Worm (Caenorhabditis elegans) whole organism, L2 larva: ENCODE data around the gene col-132.

Source experiments
- C34F6.9 ChIP-seq: fragments of 150-350 bp; optimal IDR thresholded peaks from 2 replicates; lab custom pipeline; 2014; ENCODE audit warnings: missing biosample characterization, missing genetic modification characterization
- F13H6.1 ChIP-seq: sonication (generic microtip); optimal IDR thresholded peaks from 2 replicates; lab custom pipeline; 2016; ENCODE audit warnings: missing genetic modification characterization, missing compliant biosample characterization
- R02D3.7 ChIP-seq: fragments of 150-350 bp; optimal IDR thresholded peaks from 2 replicates; lab custom pipeline; 2014; ENCODE audit warnings: missing biosample characterization, missing genetic modification characterization
- Y55F3AM.14 ChIP-seq: fragments of 200-800 bp; sonication (Bioruptor generic); optimal IDR thresholded peaks from 2 replicates; lab custom pipeline; 2018; ENCODE audit warnings: mild to moderate bottlenecking, missing genetic modification characterization, missing compliant biosample characterization
- ZK546.5 ChIP-seq: sonication (generic microtip); optimal IDR thresholded peaks from 2 replicates; lab custom pipeline; 2017; ENCODE audit warnings: missing biosample characterization, missing genetic modification characterization
- aly-2 ChIP-seq: fragments of 150-350 bp; optimal IDR thresholded peaks from 2 replicates; lab custom pipeline; 2014; ENCODE audit warnings: missing biosample characterization, missing genetic modification characterization
- ama-1 ChIP-seq: fragments of 150-350 bp; optimal IDR thresholded peaks from 2 replicates; lab custom pipeline; 2018; ENCODE audit warnings: inconsistent platforms
- blmp-1 ChIP-seq: sonication (generic microtip); optimal IDR thresholded peaks from 2 replicates; lab custom pipeline; 2017; ENCODE audit warnings: missing genetic modification characterization, mild to moderate bottlenecking, missing compliant biosample characterization, antibody characterized with exemption, moderate library complexity; ENCODE audit not compliant: insufficient read depth
- ceh-82 ChIP-seq: fragments of 150-350 bp; optimal IDR thresholded peaks from 2 replicates; lab custom pipeline; 2014; ENCODE audit warnings: missing biosample characterization, missing genetic modification characterization
- crh-2 ChIP-seq: sonication (generic microtip); optimal IDR thresholded peaks from 2 replicates; lab custom pipeline; 2017; ENCODE audit warnings: missing biosample characterization, missing genetic modification characterization
- dmd-4 ChIP-seq: sonication (generic microtip); optimal IDR thresholded peaks from 2 replicates; lab custom pipeline; 2017; ENCODE audit warnings: missing biosample characterization, missing genetic modification characterization
- elt-1 ChIP-seq: fragments of 150-350 bp; optimal IDR thresholded peaks from 2 replicates; lab custom pipeline; 2014; ENCODE audit warnings: missing biosample characterization, missing genetic modification characterization
- fos-1 ChIP-seq: fragments of 150-350 bp; optimal IDR thresholded peaks from 2 replicates; lab custom pipeline; 2014; ENCODE audit warnings: missing biosample characterization, missing genetic modification characterization
- gmeb-1 ChIP-seq: fragments of 150-350 bp; optimal IDR thresholded peaks from 2 replicates; lab custom pipeline; 2014; ENCODE audit warnings: missing biosample characterization, missing genetic modification characterization
- lin-11 ChIP-seq: fragments of 150-350 bp; sonication (generic microtip); optimal IDR thresholded peaks from 2 replicates; lab custom pipeline; 2014; ENCODE audit warnings: missing biosample characterization, missing genetic modification characterization, inconsistent platforms, mixed read lengths
- lin-13 ChIP-seq: fragments of 150-350 bp; optimal IDR thresholded peaks from 2 replicates; lab custom pipeline; 2014; ENCODE audit warnings: missing biosample characterization, missing genetic modification reagents, missing genetic modification characterization
- lin-39 ChIP-seq: fragments of 150-350 bp; optimal IDR thresholded peaks from 2 replicates; lab custom pipeline; 2014; ENCODE audit warnings: missing biosample characterization, missing genetic modification reagents, missing genetic modification characterization
- mab-5 ChIP-seq: fragments of 150-350 bp; optimal IDR thresholded peaks from 2 replicates; lab custom pipeline; 2014; ENCODE audit warnings: missing biosample characterization, missing genetic modification characterization
- mbf-1 ChIP-seq: sonication (generic microtip); optimal IDR thresholded peaks from 2 replicates; lab custom pipeline; 2017; ENCODE audit warnings: missing biosample characterization, missing genetic modification characterization
- nhr-10 ChIP-seq: sonication (generic microtip); optimal IDR thresholded peaks from 2 replicates; lab custom pipeline; 2017; ENCODE audit warnings: missing biosample characterization, missing genetic modification characterization
- nhr-11 ChIP-seq: fragments of 150-350 bp; optimal IDR thresholded peaks from 2 replicates; lab custom pipeline; 2014; ENCODE audit warnings: missing biosample characterization, missing genetic modification characterization
- nhr-129 ChIP-seq: fragments of 150-350 bp; optimal IDR thresholded peaks from 2 replicates; lab custom pipeline; 2014; ENCODE audit warnings: missing biosample characterization, missing genetic modification characterization
- nhr-21 ChIP-seq: fragments of 150-350 bp; optimal IDR thresholded peaks from 2 replicates; lab custom pipeline; 2014; ENCODE audit warnings: missing biosample characterization, missing genetic modification characterization
- nhr-23 ChIP-seq: fragments of 150-350 bp; optimal IDR thresholded peaks from 2 replicates; lab custom pipeline; 2014; ENCODE audit warnings: missing biosample characterization, missing genetic modification reagents, missing genetic modification characterization
- nhr-237 ChIP-seq: fragments of 150-350 bp; optimal IDR thresholded peaks from 2 replicates; lab custom pipeline; 2014; ENCODE audit warnings: missing biosample characterization, missing genetic modification characterization
- nhr-25 ChIP-seq: fragments of 150-350 bp; sonication (generic microtip); optimal IDR thresholded peaks from 3 replicates; lab custom pipeline; 2014; ENCODE audit warnings: missing biosample characterization, missing genetic modification characterization
- nhr-6 ChIP-seq: fragments of 150-350 bp; optimal IDR thresholded peaks from 2 replicates; lab custom pipeline; 2014; ENCODE audit warnings: missing biosample characterization, missing genetic modification characterization
- peb-1 ChIP-seq: fragments of 150-350 bp; optimal IDR thresholded peaks from 2 replicates; lab custom pipeline; 2014; ENCODE audit warnings: missing biosample characterization, missing genetic modification characterization
- sem-4 ChIP-seq: fragments of 150-350 bp; optimal IDR thresholded peaks from 2 replicates; lab custom pipeline; 2014; ENCODE audit warnings: missing biosample characterization, missing genetic modification reagents, missing genetic modification characterization
- sma-3 ChIP-seq: sonication (generic microtip); optimal IDR thresholded peaks from 2 replicates; lab custom pipeline; 2016; ENCODE audit warnings: missing genetic modification reagents, missing genetic modification characterization, missing compliant biosample characterization
- sma-9 ChIP-seq, 2 experiments: fragments of 150-350 bp in 1 of 2; sonication (generic microtip) in 1 of 2; optimal IDR thresholded peaks; 2 replicates each; lab custom pipeline; 2014 to 2016; ENCODE audit warnings: missing genetic modification characterization in 2 of 2, mild to moderate bottlenecking in 1 of 2, missing biosample characterization in 1 of 2, missing compliant biosample characterization in 1 of 2, missing genetic modification reagents in 1 of 2, moderate library complexity in 1 of 2
- snpc-4 ChIP-seq: fragments of 150-350 bp; optimal IDR thresholded peaks from 2 replicates; lab custom pipeline; 2014; ENCODE audit warnings: missing biosample characterization, missing genetic modification characterization
- unc-39 ChIP-seq: fragments of 150-350 bp; optimal IDR thresholded peaks from 2 replicates; lab custom pipeline; 2014; ENCODE audit warnings: missing biosample characterization, missing genetic modification characterization
- zag-1 ChIP-seq: fragments of 150-350 bp; optimal IDR thresholded peaks from 2 replicates; lab custom pipeline; 2014; ENCODE audit warnings: missing biosample characterization, missing genetic modification characterization
- ztf-1 ChIP-seq: fragments of 200-800 bp; sonication (Bioruptor generic); conservative IDR thresholded peaks from 2 replicates; pipeline ENCODE4 v1.3.6; 2022; ENCODE audit warnings: missing genetic modification characterization, missing compliant biosample characterization
- ztf-11 ChIP-seq: sonication (generic microtip); optimal IDR thresholded peaks from 2 replicates; lab custom pipeline; 2017; ENCODE audit warnings: missing biosample characterization, missing genetic modification characterization
- ztf-4 ChIP-seq: fragments of 150-350 bp; optimal IDR thresholded peaks from 2 replicates; lab custom pipeline; 2014; ENCODE audit warnings: missing biosample characterization, missing genetic modification characterization

The col-132 gene

ce11 chrIV:13052568-13052967 lies 38.3 kb downstream of the col-132 start, which contains the start of gene F49E11.7:
Gene F49E11.7 (plus strand): TSS chrIV:13052868.
- TF ChIP-seq zag-1 (tag; lab: Kevin White, UChicago) (no peak), nhr-25 (no peak)

- no peak for TF ChIP-seq sem-4 (tag; lab: Kevin White, UChicago)
- TF ChIP-seq ZK546.5: no peak
- no peak for TF ChIP-seq nhr-10 (tag; lab: Kevin White, UChicago)
- TF ChIP-seq blmp-1 (tag; lab: Kevin White, UChicago): no peak
- no peak for TF ChIP-seq sma-3 (GFP tag; lab: Kevin White, UChicago)
- TF ChIP-seq unc-39 (tag; lab: Kevin White, UChicago): no peak
- TF ChIP-seq elt-1 (tag; lab: Kevin White, UChicago): no peak
- no peak for TF ChIP-seq nhr-237 (tag; lab: Kevin White, UChicago)
- TF ChIP-seq peb-1 (tag; lab: Kevin White, UChicago): no peak
- no peak for TF ChIP-seq ama-1
Measured at ce11 chrIV:13051073-13051472, 39.8 kb downstream of the col-132 start, which contains the start of gene scl-11. Gene scl-11 (plus strand): TSS chrIV:13051373.

DNA sequence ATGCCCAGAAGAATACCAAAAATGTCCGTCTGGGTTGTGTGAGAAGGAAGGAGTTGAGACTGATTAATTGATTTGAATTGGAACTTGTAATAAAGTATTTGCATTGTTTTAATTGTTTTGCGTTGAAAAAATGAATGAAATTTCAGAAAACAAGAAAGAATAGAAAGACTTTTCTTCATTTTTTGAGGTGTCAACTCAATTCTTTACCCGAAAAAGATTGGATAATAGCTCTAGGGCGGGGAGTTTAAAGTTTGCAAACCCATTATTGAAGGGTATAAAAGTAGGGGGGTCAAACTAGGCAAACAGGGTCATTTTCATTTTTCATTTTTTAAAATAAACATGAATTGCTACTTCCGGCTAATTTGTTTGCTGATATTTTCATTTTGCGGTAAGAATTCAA lies 42.7 kb downstream of the col-132 start, which contains the start of gene scl-10:
TSS of gene scl-10 (plus strand) at position 301 of the 400 bp plus-strand sequence.
- TF ChIP-seq R02D3.7 (no peak), nhr-6 (tag; lab: Kevin White, UChicago) (no peak), ztf-11 (no peak), fos-1 (no peak), zag-1 (tag; lab: Kevin White, UChicago) (no peak), Y55F3AM.14 (GFP tag; lab: Kevin White, UChicago) (no peak), ceh-82 (tag; lab: Kevin White, UChicago) (no peak)

DNA sequence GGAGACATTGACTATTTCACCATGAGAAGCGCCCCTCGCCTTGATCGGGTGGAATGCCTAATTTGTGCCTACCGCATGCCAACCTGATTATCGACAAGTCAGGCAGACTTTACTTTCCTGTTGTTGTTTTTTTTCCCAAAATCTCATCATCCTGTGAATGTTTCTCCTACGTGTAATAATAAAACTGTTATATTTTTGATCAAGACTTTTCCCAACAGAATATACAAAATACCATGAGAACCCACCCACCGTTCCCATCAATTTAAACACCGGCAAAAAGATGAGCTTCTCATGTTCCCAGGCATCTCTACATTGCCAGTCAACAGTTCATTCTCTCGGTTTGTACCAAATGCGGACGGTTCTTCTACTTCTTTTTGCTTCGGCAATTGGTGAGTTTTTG lies 44.0 kb downstream of the col-132 start, which contains the start of gene scl-9:
TSS of gene scl-9 (plus strand) at position 301 of the 400 bp plus-strand sequence.
- TF ChIP-seq elt-1 (tag; lab: Kevin White, UChicago): no peak
- TF ChIP-seq dmd-4 (tag; lab: Kevin White, UChicago): no peak
- TF ChIP-seq nhr-23 (tag; lab: Kevin White, UChicago): no peak
- TF ChIP-seq ama-1: no peak
- no peak for TF ChIP-seq nhr-6 (tag; lab: Kevin White, UChicago)
- TF ChIP-seq F13H6.1 (tag; lab: Kevin White, UChicago): no peak
- no peak for TF ChIP-seq sma-9 (GFP tag; optimal IDR thresholded peaks at IDR 0.05; lab: Kevin White, UChicago)
- TF ChIP-seq sma-9 (tag; optimal IDR thresholded peaks at IDR 0.05; lab: Kevin White, UChicago): no peak
- no peak for TF ChIP-seq mbf-1
- no peak for TF ChIP-seq lin-13 (GFP tag; lab: Kevin White, UChicago)
- no peak for TF ChIP-seq peb-1 (tag; lab: Kevin White, UChicago)
- TF ChIP-seq, all 48 proteins: peak for 0

DNA sequence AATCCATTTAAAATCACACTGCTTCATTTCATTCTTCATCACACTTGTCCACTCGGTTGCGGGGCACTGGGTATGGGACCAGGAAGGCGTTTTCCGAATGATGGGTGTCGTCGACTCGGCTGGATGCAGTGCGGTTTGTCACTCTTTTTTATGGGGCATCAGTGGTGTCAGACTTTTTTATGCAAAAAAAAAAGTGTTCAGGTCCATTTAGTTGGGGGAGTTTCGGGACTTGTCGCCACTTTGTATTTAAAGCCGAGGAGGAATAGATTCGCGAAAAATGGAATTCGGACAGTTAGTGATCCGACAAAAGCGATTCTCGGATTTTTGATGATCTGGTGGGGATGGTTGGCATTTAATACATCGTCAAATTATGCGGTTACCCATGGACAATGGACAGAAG lies 45.9 kb downstream of the col-132 start:
- TF ChIP-seq F13H6.1 (tag; lab: Kevin White, UChicago) (no peak), nhr-10 (tag; lab: Kevin White, UChicago) (no peak), elt-1 (tag; lab: Kevin White, UChicago) (no peak), mbf-1 (no peak), fos-1 (no peak), nhr-23 (tag; lab: Kevin White, UChicago) (no peak), gmeb-1 (tag; lab: Kevin White, UChicago) (no peak), lin-11 (no peak), nhr-129 (tag; lab: Kevin White, UChicago) (no peak), ztf-11 (no peak), C34F6.9 (tag; lab: Kevin White, UChicago) (no peak), R02D3.7 (no peak), crh-2 (tag; lab: Kevin White, UChicago) (no peak), nhr-11 (tag; lab: Kevin White, UChicago) (no peak), nhr-6 (tag; lab: Kevin White, UChicago) (no peak), unc-39 (tag; lab: Kevin White, UChicago) (no peak), ceh-82 (tag; lab: Kevin White, UChicago) (no peak), ztf-4 (no peak)
- TF ChIP-seq, all 48 proteins: peak for 0

ce11 chrIV:13042091-13042490 lies 48.8 kb downstream of the col-132 start, which contains the start of gene amt-2:
Gene amt-2 (plus strand): TSS chrIV:13042391.
- TF ChIP-seq aly-2 (tag; lab: Kevin White, UChicago) (no peak), ztf-11 (no peak), sma-3 (GFP tag; lab: Kevin White, UChicago) (no peak), ztf-1 (no peak), ZK546.5 (no peak), zag-1 (tag; lab: Kevin White, UChicago) (no peak), nhr-237 (tag; lab: Kevin White, UChicago) (no peak), mab-5 (tag; lab: Kevin White, UChicago) (no peak), nhr-25 (no peak), lin-39 (tag; lab: Kevin White, UChicago) (no peak), R02D3.7 (no peak), nhr-6 (tag; lab: Kevin White, UChicago) (no peak), snpc-4 (no peak), nhr-129 (tag; lab: Kevin White, UChicago) (no peak), nhr-21 (no peak)
